Fruit fly (Drosophila melanogaster): ENCODE measurements around the gene CG12539.

dm6 chrX:14846116-14846614 is 1.6 kb upstream of the CG12539 start:
- TF ChIP-seq CG8478 (optimal IDR thresholded peaks at IDR 0.05) (no peak), CTCF (optimal IDR thresholded peaks at IDR 0.05) (no peak)
